Fruit fly (Drosophila melanogaster): ENCODE measurements around the gene CG15357.

CG15357 gene

DNA sequence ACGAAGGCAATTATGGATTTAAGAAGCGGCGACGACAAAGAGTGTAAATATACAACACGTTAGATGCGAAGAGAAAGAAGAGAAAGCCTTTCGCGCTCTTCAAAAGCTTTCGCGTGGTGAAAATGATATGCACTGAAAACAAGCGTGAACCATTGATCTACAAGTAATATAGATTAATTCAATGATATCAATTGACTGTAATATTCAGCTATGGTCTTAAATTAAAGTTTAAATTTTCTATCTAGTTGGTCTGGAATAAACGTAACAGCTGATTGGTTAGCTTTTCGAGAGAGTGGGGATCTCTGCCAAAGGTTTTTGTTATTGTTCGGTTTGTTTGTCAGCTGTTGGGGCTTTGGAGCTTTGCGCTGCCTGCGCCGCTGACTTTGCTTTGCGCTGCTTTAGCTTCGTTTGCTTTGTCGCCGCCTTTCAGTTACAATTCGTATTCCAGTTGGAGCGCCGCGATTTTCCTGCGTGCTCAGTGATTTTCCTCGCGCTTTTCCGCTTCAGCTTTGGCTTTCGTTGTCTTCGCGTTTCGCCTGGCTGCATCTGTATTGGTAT lies 34.1 kb downstream of the CG15357 start (continued):
- TF ChIP-seq mld (GFP tag; IDR thresholded peaks at IDR 0.05; ENCODE audit: partially characterized antibody), result no peak
- TF ChIP-seq CG4820 (GFP tag; optimal IDR thresholded peaks at IDR 0.05), result no peak
- no peak for TF ChIP-seq CG34422 (GFP tag; IDR thresholded peaks at IDR 0.05)
- no peak for TF ChIP-seq CG4854 (GFP tag; optimal IDR thresholded peaks at IDR 0.05)
- no peak for TF ChIP-seq Ptx1 (GFP tag; IDR thresholded peaks at IDR 0.05)
- no peak for TF ChIP-seq Lhr (GFP tag; optimal IDR thresholded peaks at IDR 0.05)
- peak; percentile 24 for TF ChIP-seq CG2678 (tag; optimal IDR thresholded peaks at IDR 0.05)
- TF ChIP-seq run (tag; optimal IDR thresholded peaks at IDR 0.05), result no peak
- no peak for TF ChIP-seq CG8765 (GFP tag; IDR thresholded peaks at IDR 0.05)
- no peak for TF ChIP-seq CG7745 (tag; optimal IDR thresholded peaks at IDR 0.05)
- TF ChIP-seq CG11504 (tag; optimal IDR thresholded peaks at IDR 0.05), result no peak
- TF ChIP-seq CG14441 (GFP tag; IDR thresholded peaks at IDR 0.05), result no peak
- no peak for TF ChIP-seq Usf (GFP tag; optimal IDR thresholded peaks at IDR 0.05)
- no peak for TF ChIP-seq nerfin-1 (tag; optimal IDR thresholded peaks at IDR 0.05)
- no peak for TF ChIP-seq CG13775 (GFP tag; optimal IDR thresholded peaks at IDR 0.05)
- TF ChIP-seq CG9609 (GFP tag; optimal IDR thresholded peaks at IDR 0.05), result no peak
- no peak for TF ChIP-seq CG11247 (GFP tag; IDR thresholded peaks at IDR 0.05)
- TF ChIP-seq Hr3 (GFP tag; optimal IDR thresholded peaks at IDR 0.05), result no peak
- no peak for TF ChIP-seq sd (tag; optimal IDR thresholded peaks at IDR 0.05)
- TF ChIP-seq lov (optimal IDR thresholded peaks at IDR 0.05), result no peak
- no peak for TF ChIP-seq lov (GFP tag; IDR thresholded peaks at IDR 0.05)
- peak; percentile 71; the same call in 1 of the 3 replicates for TF ChIP-seq ci (GFP tag; IDR thresholded peaks at IDR 0.05)
- TF ChIP-seq stc (GFP tag; IDR thresholded peaks at IDR 0.05), result no peak
- TF ChIP-seq Dfd (GFP tag; optimal IDR thresholded peaks at IDR 0.05), result no peak
- no peak for TF ChIP-seq CG11456 (GFP tag; IDR thresholded peaks at IDR 0.05)
- no peak for TF ChIP-seq Nf-YB (GFP tag; optimal IDR thresholded peaks at IDR 0.05)
- TF ChIP-seq dmrt99B (tag; optimal IDR thresholded peaks at IDR 0.05), result peak; percentile 28
- no peak for TF ChIP-seq gt (GFP tag; IDR thresholded peaks at IDR 0.05)
- no peak for TF ChIP-seq da (GFP tag; optimal IDR thresholded peaks at IDR 0.05)
- no peak for TF ChIP-seq bab2 (GFP tag; optimal IDR thresholded peaks at IDR 0.05)
- no peak for TF ChIP-seq CG10462 (GFP tag; optimal IDR thresholded peaks at IDR 0.05)
- TF ChIP-seq CG10321 (GFP tag; IDR thresholded peaks at IDR 0.05), result no peak
- no peak for TF ChIP-seq crc (GFP tag; optimal IDR thresholded peaks at IDR 0.05)
- TF ChIP-seq CG13894 (tag; optimal IDR thresholded peaks at IDR 0.05), result no peak
- no peak for TF ChIP-seq CG3847 (GFP tag; IDR thresholded peaks at IDR 0.05)
- no peak for TF ChIP-seq sug (tag; optimal IDR thresholded peaks at IDR 0.05)
- no peak for TF ChIP-seq tin (GFP tag; optimal IDR thresholded peaks at IDR 0.05)
- TF ChIP-seq Dip2 (GFP tag; IDR thresholded peaks at IDR 0.05), result no peak
- no peak for TF ChIP-seq pnt (GFP tag; optimal IDR thresholded peaks at IDR 0.05)
- TF ChIP-seq CG18619 (GFP tag; optimal IDR thresholded peaks at IDR 0.05), result no peak
- no peak for TF ChIP-seq slp2 (GFP tag; optimal IDR thresholded peaks at IDR 0.05)
- TF ChIP-seq Dp (GFP tag; optimal IDR thresholded peaks at IDR 0.05), result no peak
- TF ChIP-seq MTF-1 (GFP tag; optimal IDR thresholded peaks at IDR 0.05; ENCODE audit: borderline replicate concordance), result no peak
- TF ChIP-seq CG6854 (GFP tag; optimal IDR thresholded peaks at IDR 0.05), result no peak
- no peak for TF ChIP-seq CG17612 (GFP tag; IDR thresholded peaks at IDR 0.05)
- TF ChIP-seq Dbx (GFP tag; IDR thresholded peaks at IDR 0.05), result no peak
- TF ChIP-seq Lim3 (GFP tag; IDR thresholded peaks at IDR 0.05), result no peak
- no peak for TF ChIP-seq CG10959 (GFP tag; IDR thresholded peaks at IDR 0.05)
- no peak for TF ChIP-seq mirr (GFP tag; optimal IDR thresholded peaks at IDR 0.05)
- TF ChIP-seq vfl (GFP tag; optimal IDR thresholded peaks at IDR 0.05), result no peak
- TF ChIP-seq Mes4 (GFP tag; optimal IDR thresholded peaks at IDR 0.05), result no peak
- no peak for TF ChIP-seq CG12299 (tag; optimal IDR thresholded peaks at IDR 0.05)
- no peak for TF ChIP-seq Sry-δ (GFP tag; optimal IDR thresholded peaks at IDR 0.05)
